Fruit fly (Drosophila melanogaster): ENCODE data around the gene CG16974.
A peak's percentile ranks its signal among the peaks of the same experiment; 100 is the strongest.

The CG16974 gene

DNA sequence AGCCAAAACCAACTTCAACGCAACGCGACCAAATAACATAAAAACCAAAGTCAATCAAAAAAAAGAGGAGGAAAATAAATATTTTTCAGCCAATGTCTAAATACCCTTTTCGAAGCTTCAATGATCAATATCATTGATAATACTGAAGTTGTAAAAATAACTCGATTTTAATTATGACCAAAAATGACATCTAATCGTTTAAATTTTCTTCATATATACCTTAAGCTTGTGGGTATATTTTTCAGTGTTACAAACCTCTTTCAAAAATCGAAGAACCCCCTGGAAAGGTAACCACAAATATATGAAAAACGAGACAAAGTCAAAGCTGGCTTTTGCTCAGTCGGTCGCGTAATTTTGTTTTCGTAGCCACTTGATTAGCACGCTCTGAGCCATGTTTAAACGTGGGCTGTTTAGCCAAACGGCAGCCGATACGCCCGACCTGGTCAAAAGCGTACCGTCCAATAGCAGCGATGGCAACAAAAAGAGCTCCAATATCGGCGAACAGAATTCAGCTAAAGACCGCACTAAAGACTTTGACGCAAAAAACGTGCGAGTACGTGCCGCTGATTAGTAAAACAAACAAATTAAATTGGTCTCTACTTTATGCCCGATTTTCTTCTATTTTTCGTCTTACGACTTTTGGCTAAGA lies 46.6 kb downstream of the CG16974 start (continued):
- TF ChIP-seq HLH3B (GFP tag; IDR thresholded peaks at IDR 0.05) = peak; percentile 76
- peak; percentile 58 for TF ChIP-seq tin (GFP tag; optimal IDR thresholded peaks at IDR 0.05)
- peak; percentile 54 for TF ChIP-seq HmgZ (tag; optimal IDR thresholded peaks at IDR 0.05)
- TF ChIP-seq Max (GFP tag; optimal IDR thresholded peaks at IDR 0.05) = peak; percentile 64
- peak; percentile 86 for TF ChIP-seq Dbx (GFP tag; IDR thresholded peaks at IDR 0.05)
- TF ChIP-seq Hr78 (GFP tag; optimal IDR thresholded peaks at IDR 0.05) = peak in 1 of 2 experiments; percentile 17
- peak; percentile 38 for TF ChIP-seq CG3163 (GFP tag; optimal IDR thresholded peaks at IDR 0.05)
- peak; percentile 76 for TF ChIP-seq CG12769 (tag; optimal IDR thresholded peaks at IDR 0.05)
- peak; percentile 47 for TF ChIP-seq CG32772 (GFP tag; IDR thresholded peaks at IDR 0.05)
- peak; percentile 89 for TF ChIP-seq cwo (GFP tag; optimal IDR thresholded peaks at IDR 0.05)
- peak; percentile 3 for TF ChIP-seq trem (tag; optimal IDR thresholded peaks at IDR 0.05)
- peak; percentile 87 for TF ChIP-seq Fer3 (tag; optimal IDR thresholded peaks at IDR 0.05)
- TF ChIP-seq CG11560 (tag; IDR thresholded peaks at IDR 0.05) = 0 out of 3 replicates have a peak, but pooled peaks have one; percentile 56
- TF ChIP-seq Dad (GFP tag; optimal IDR thresholded peaks at IDR 0.05) = peak; percentile 59
- 0 out of 3 replicates have a peak, but pooled peaks have one; percentile 59 for TF ChIP-seq gce (GFP tag; IDR thresholded peaks at IDR 0.05)
- peak; percentile 29 for TF ChIP-seq tup (GFP tag; optimal IDR thresholded peaks at IDR 0.05)
- TF ChIP-seq dati (GFP tag; IDR thresholded peaks at IDR 0.05) = no peak
- TF ChIP-seq BtbVII (GFP tag; optimal IDR thresholded peaks at IDR 0.05) = peak; percentile 75
- TF ChIP-seq abd-A (tag; optimal IDR thresholded peaks at IDR 0.05) = peak; percentile 76

DNA sequence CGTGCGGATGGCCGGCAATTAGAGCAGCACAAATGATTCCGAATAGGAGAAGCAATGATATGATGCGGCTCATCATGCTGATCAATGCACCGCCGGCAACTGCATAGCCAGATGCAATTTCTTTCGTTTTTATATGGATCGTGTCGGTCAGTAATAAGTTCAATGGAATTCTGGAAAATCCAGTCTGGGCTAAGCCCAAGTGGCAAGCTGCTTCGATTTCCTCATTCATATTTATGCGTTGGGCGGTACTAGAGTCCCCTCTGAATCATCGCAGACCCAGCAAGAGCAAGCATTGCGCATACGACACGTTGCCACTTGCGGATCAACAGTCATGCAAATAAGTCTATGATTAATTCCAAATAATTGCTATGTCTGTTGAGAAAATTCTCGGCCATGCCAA lies 48.3 kb downstream of the CG16974 start, which contains the start of gene CG16978:
CG16978 (minus strand) TSS at position 101 of the 400 bp plus-strand sequence.
- TF ChIP-seq dati (GFP tag; IDR thresholded peaks at IDR 0.05) = no peak

DNA sequence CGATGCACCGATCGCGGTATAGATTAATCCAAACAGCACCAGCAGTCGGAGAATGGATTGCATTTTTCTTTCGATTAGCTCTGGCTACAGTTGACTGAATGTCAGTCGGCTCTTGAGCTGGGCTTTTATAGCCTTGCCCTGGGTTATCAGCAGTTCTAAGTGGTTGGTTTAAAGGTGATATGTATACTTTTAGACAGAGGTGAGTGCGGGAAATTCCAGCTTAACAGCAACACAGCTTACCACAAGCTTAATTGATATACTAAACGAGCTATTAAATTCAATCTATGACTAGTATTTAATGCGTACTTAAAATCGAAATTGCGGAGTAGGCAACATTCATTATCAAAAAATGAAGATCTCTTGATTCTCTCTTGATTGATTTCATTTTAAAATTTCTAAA lies 49.0 kb downstream of the CG16974 start, which contains the start of gene CG9928:
CG9928 (minus strand) TSS at position 101 of the 400 bp plus-strand sequence.
- no peak for TF ChIP-seq CG17186 (GFP tag; optimal IDR thresholded peaks at IDR 0.05)
- peak; percentile 16 for TF ChIP-seq Ets65A (GFP tag)
- TF ChIP-seq Fer3 (tag; optimal IDR thresholded peaks at IDR 0.05) = no peak
- TF ChIP-seq lilli (GFP tag; optimal IDR thresholded peaks at IDR 0.05) = no peak
- TF ChIP-seq repo (GFP tag; optimal IDR thresholded peaks at IDR 0.05) = no peak
- no peak for TF ChIP-seq CG4617 (GFP tag; optimal IDR thresholded peaks at IDR 0.05; ENCODE audit: borderline replicate concordance)
- TF ChIP-seq CG18011 (GFP tag; optimal IDR thresholded peaks at IDR 0.05) = no peak

DNA sequence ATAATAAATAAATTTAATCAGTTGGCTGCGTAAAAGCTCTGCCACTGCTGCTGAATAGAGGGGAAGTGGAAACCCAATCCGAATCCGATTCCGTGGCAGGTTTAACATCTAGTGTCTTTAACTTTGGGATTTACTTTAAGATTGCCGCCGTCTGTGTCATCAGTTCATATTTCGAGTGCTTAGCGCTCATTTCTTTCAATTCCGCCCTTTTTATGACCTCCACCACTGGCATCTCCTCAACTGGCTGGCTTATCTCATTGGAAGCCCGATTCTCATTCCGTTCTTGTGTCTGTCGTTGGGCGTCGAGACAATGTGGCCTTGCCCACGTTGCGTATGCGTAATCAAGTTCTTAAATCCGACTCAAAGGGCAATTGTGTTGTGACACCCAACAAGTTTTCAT lies 50.9 kb downstream of the CG16974 start:
- TF ChIP-seq dysf (GFP tag; IDR thresholded peaks at IDR 0.05) (0 out of 3 replicates have a peak, but pooled peaks have one; percentile 13), Deaf1 (tag; optimal IDR thresholded peaks at IDR 0.05) (no peak), Hr78 (GFP tag; optimal IDR thresholded peaks at IDR 0.05) (peak in 1 of 2 experiments; percentile 12), CG11093 (GFP tag; IDR thresholded peaks at IDR 0.05) (no peak), CkIIα-i1 (GFP tag; IDR thresholded peaks at IDR 0.05) (no peak), shn (GFP tag; optimal IDR thresholded peaks at IDR 0.05) (no peak), crp (GFP tag; optimal IDR thresholded peaks at IDR 0.05) (no peak), pita (GFP tag; optimal IDR thresholded peaks at IDR 0.05) (no peak), CG4730 (GFP tag; IDR thresholded peaks at IDR 0.05) (no peak), CG16863 (GFP tag; optimal IDR thresholded peaks at IDR 0.05) (no peak), psq (GFP tag; optimal IDR thresholded peaks at IDR 0.05) (no peak), crol (GFP tag; IDR thresholded peaks at IDR 0.05) (no peak), Pdp1 (GFP tag; optimal IDR thresholded peaks at IDR 0.05) (peak in 1 of 2 experiments; percentile 69), Lim3 (GFP tag; IDR thresholded peaks at IDR 0.05) (no peak), Med (GFP tag) (peak; percentile 61), lab (GFP tag; optimal IDR thresholded peaks at IDR 0.05) (peak; percentile 22), ash1 (GFP tag; optimal IDR thresholded peaks at IDR 0.05) (no peak), fru (optimal IDR thresholded peaks at IDR 0.05) (no peak), sug (tag; optimal IDR thresholded peaks at IDR 0.05) (peak; percentile 36), rib (GFP tag; IDR thresholded peaks at IDR 0.05) (no peak), Sox100B (GFP tag; optimal IDR thresholded peaks at IDR 0.05) (no peak), CG6175 (GFP tag; IDR thresholded peaks at IDR 0.05) (0 out of 3 replicates have a peak, but pooled peaks have one; percentile 22)
